Fruit fly (Drosophila melanogaster): ENCODE measurements around the gene CG12268.

Gene CG12268

dm6 chr3R:23992823-23993797, 44.9 kb upstream of the CG12268 start, which contains the start of the genes Epp and Rab7 (continued):
- TF ChIP-seq zen2 (GFP tag; IDR thresholded peaks at IDR 0.05; ENCODE audit: partially characterized antibody) = peak; percentile 94
- no peak for TF ChIP-seq CG11504 (tag; optimal IDR thresholded peaks at IDR 0.05)
- TF ChIP-seq H15 (GFP tag; IDR thresholded peaks at IDR 0.05) = no peak
- TF ChIP-seq Mrtf (GFP tag; IDR thresholded peaks at IDR 0.05) = no peak
- TF ChIP-seq MESR4 (GFP tag; optimal IDR thresholded peaks at IDR 0.05) = peak; percentile 99
- TF ChIP-seq gro (GFP tag; optimal IDR thresholded peaks at IDR 0.05) = peak; percentile 78
- peak; percentile 93 for TF ChIP-seq Ets65A (GFP tag)
- no peak for TF ChIP-seq ara (GFP tag; IDR thresholded peaks at IDR 0.05)
- TF ChIP-seq CG18476 (GFP tag; optimal IDR thresholded peaks at IDR 0.05) = no peak
- TF ChIP-seq CG15514 (GFP tag; optimal IDR thresholded peaks at IDR 0.05) = peak; percentile 66
- peak; percentile 92 for TF ChIP-seq CG34224 (GFP tag; IDR thresholded peaks at IDR 0.05; ENCODE audit: partially characterized antibody)
- no peak; the same call in 1 of the 2 replicates for TF ChIP-seq CG11085 (GFP tag; IDR thresholded peaks at IDR 0.05)
- peak; percentile 89 for TF ChIP-seq hbn (GFP tag; IDR thresholded peaks at IDR 0.05; ENCODE audit: partially characterized antibody)
- no peak for TF ChIP-seq CG31388 (GFP tag; optimal IDR thresholded peaks at IDR 0.05)
- TF ChIP-seq emc (GFP tag; optimal IDR thresholded peaks at IDR 0.05) = no peak
- no peak for TF ChIP-seq CG5245 (GFP tag; optimal IDR thresholded peaks at IDR 0.05)
- no peak for TF ChIP-seq Dfd (GFP tag; optimal IDR thresholded peaks at IDR 0.05)
- no peak for TF ChIP-seq CG10959 (GFP tag; IDR thresholded peaks at IDR 0.05)
- TF ChIP-seq Bgb (GFP tag; IDR thresholded peaks at IDR 0.05; ENCODE audit: partially characterized antibody) = peak; percentile 96
- peak in 1 of 2 experiments; percentile 5 for TF ChIP-seq Trl (optimal IDR thresholded peaks at IDR 0.05)
- peak; percentile 51 for TF ChIP-seq Trl (GFP tag; optimal IDR thresholded peaks at IDR 0.05)
- peak; percentile 93 for TF ChIP-seq CG42726 (GFP tag; IDR thresholded peaks at IDR 0.05; ENCODE audit: partially characterized antibody)
- TF ChIP-seq D (optimal IDR thresholded peaks at IDR 0.05) = no peak
- no peak for TF ChIP-seq D (GFP tag; optimal IDR thresholded peaks at IDR 0.05)
- TF ChIP-seq Max (GFP tag; optimal IDR thresholded peaks at IDR 0.05) = peak; percentile 1
- peak; percentile 48 for TF ChIP-seq Mad (GFP tag; optimal IDR thresholded peaks at IDR 0.05)
- TF ChIP-seq tll (GFP tag; optimal IDR thresholded peaks at IDR 0.05) = peak in 1 of 2 experiments; percentile 0
- peak; percentile 12 for TF ChIP-seq odd (GFP tag; optimal IDR thresholded peaks at IDR 0.05)
- TF ChIP-seq z (GFP tag; IDR thresholded peaks at IDR 0.05) = no peak
- no peak for TF ChIP-seq btn (GFP tag; optimal IDR thresholded peaks at IDR 0.05)
- peak; percentile 90 for TF ChIP-seq CG4617 (GFP tag; optimal IDR thresholded peaks at IDR 0.05; ENCODE audit: borderline replicate concordance)
- no peak for TF ChIP-seq Nf-YA (GFP tag; IDR thresholded peaks at IDR 0.05)
- peak; percentile 12 for TF ChIP-seq ewg (GFP tag; optimal IDR thresholded peaks at IDR 0.05)
- no peak for TF ChIP-seq lola (GFP tag; optimal IDR thresholded peaks at IDR 0.05)
- TF ChIP-seq CG12236 (GFP tag; optimal IDR thresholded peaks at IDR 0.05) = no peak
- no peak for TF ChIP-seq CG10431 (GFP tag; optimal IDR thresholded peaks at IDR 0.05)
- TF ChIP-seq CG14014 (GFP tag; IDR thresholded peaks at IDR 0.05) = 0 out of 2 replicates have a peak, but pooled peaks have one; percentile 15
- TF ChIP-seq CG9437 (GFP tag; optimal IDR thresholded peaks at IDR 0.05) = peak; percentile 22
- TF ChIP-seq Fer1 (GFP tag; optimal IDR thresholded peaks at IDR 0.05) = peak; percentile 3
- TF ChIP-seq ap (GFP tag; IDR thresholded peaks at IDR 0.05) = no peak
- TF ChIP-seq HHEX (GFP tag; optimal IDR thresholded peaks at IDR 0.05) = peak; percentile 23
- peak; percentile 43 for TF ChIP-seq CG17385 (GFP tag; optimal IDR thresholded peaks at IDR 0.05)
- peak; percentile 15 for TF ChIP-seq CG4707 (GFP tag; optimal IDR thresholded peaks at IDR 0.05)
- TF ChIP-seq luna (GFP tag; optimal IDR thresholded peaks at IDR 0.05) = no peak
- TF ChIP-seq CG7556 (GFP tag; optimal IDR thresholded peaks at IDR 0.05) = no peak
- TF ChIP-seq lmd (GFP tag; IDR thresholded peaks at IDR 0.05) = peak; percentile 31; the same call in 1 of the 2 replicates
- TF ChIP-seq dimm (GFP tag; IDR thresholded peaks at IDR 0.05) = no peak
- TF ChIP-seq CG3163 (GFP tag; optimal IDR thresholded peaks at IDR 0.05) = peak; percentile 56

Data from whole organism, embryonic.